Fruit fly (Drosophila melanogaster): Measurements from ENCODE around the gene CG42369.

The CG42369 gene

DNA sequence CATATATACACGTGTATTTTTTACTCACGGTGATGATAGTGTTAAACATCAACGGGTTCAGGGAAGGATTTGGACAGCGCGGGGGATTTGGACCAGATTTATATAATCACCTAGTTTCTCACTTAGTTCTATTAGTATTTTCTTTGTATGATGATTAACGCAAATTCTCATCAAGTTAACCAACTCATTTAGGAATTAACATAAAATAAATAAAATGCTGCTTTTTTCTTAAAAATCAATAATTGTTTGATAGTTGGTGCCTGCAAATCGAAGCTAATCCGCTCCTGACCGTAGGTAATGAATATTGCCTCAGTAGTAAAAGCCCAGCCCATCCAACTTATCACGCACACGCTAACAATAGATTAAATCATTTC, 45.3 kb downstream of the CG42369 start (continued):
- TF ChIP-seq CG12659 (GFP tag; optimal IDR thresholded peaks at IDR 0.05) (peak; percentile 87), CG8478 (optimal IDR thresholded peaks at IDR 0.05) (no peak), pfk (GFP tag; optimal IDR thresholded peaks at IDR 0.05) (no peak), Chrac-16 (GFP tag; optimal IDR thresholded peaks at IDR 0.05) (peak; percentile 77), CG11093 (GFP tag; IDR thresholded peaks at IDR 0.05) (peak; percentile 80; the same call in 2 of the 3 replicates), ttk (GFP tag; IDR thresholded peaks at IDR 0.05) (peak; percentile 79), bbx (GFP tag; IDR thresholded peaks at IDR 0.05; ENCODE audit: partially characterized antibody) (no peak), CG11398 (GFP tag; optimal IDR thresholded peaks at IDR 0.05) (no peak), CG1832 (GFP tag; optimal IDR thresholded peaks at IDR 0.05) (no peak), NC2α (GFP tag; optimal IDR thresholded peaks at IDR 0.05) (peak; percentile 27), CG4617 (GFP tag; optimal IDR thresholded peaks at IDR 0.05; ENCODE audit: borderline replicate concordance) (peak; percentile 38), D19A (tag; optimal IDR thresholded peaks at IDR 0.05) (peak; percentile 75), CG11696 (GFP tag; IDR thresholded peaks at IDR 0.05) (0 out of 2 replicates have a peak, but pooled peaks have one; percentile 44), kah (GFP tag; optimal IDR thresholded peaks at IDR 0.05) (peak; percentile 33), ERR (GFP tag; optimal IDR thresholded peaks at IDR 0.05) (peak; percentile 66), unpg (GFP tag; optimal IDR thresholded peaks at IDR 0.05) (peak; percentile 83), Fer2 (tag; optimal IDR thresholded peaks at IDR 0.05) (peak; percentile 83), Hmx (GFP tag; optimal IDR thresholded peaks at IDR 0.05) (peak; percentile 78), tna (GFP tag; IDR thresholded peaks at IDR 0.05; ENCODE audit: partially characterized antibody) (no peak), CG7556 (GFP tag; optimal IDR thresholded peaks at IDR 0.05) (peak; percentile 77), CG11560 (tag; IDR thresholded peaks at IDR 0.05) (peak; percentile 82), Bgb (GFP tag; IDR thresholded peaks at IDR 0.05; ENCODE audit: partially characterized antibody) (peak; percentile 57), CG18476 (GFP tag; optimal IDR thresholded peaks at IDR 0.05) (peak; percentile 57), tap (tag; optimal IDR thresholded peaks at IDR 0.05) (peak; percentile 78), psq (GFP tag; optimal IDR thresholded peaks at IDR 0.05) (no peak), gce (GFP tag; IDR thresholded peaks at IDR 0.05) (peak; percentile 66; the same call in 1 of the 3 replicates), Aef1 (GFP tag; IDR thresholded peaks at IDR 0.05) (peak; percentile 91), wor (GFP tag; IDR thresholded peaks at IDR 0.05) (peak; percentile 74), CG13894 (tag; optimal IDR thresholded peaks at IDR 0.05) (peak; percentile 88), MBD-R2 (GFP tag; IDR thresholded peaks at IDR 0.05) (peak; percentile 50; the same call in 1 of the 2 replicates), pum (GFP tag; optimal IDR thresholded peaks at IDR 0.05) (peak; percentile 83), amos (GFP tag; IDR thresholded peaks at IDR 0.05; ENCODE audit: partially characterized antibody) (peak; percentile 38; the same call in 1 of the 2 replicates), usp (GFP tag; optimal IDR thresholded peaks at IDR 0.05) (no peak), bcd (GFP tag; optimal IDR thresholded peaks at IDR 0.05) (peak; percentile 84), sisA (GFP tag; IDR thresholded peaks at IDR 0.05) (peak; percentile 91), ftz-f1 (GFP tag; optimal IDR thresholded peaks at IDR 0.05) (no peak), unc-4 (GFP tag; IDR thresholded peaks at IDR 0.05; ENCODE audit: partially characterized antibody) (no peak), ems (GFP tag; optimal IDR thresholded peaks at IDR 0.05) (peak; percentile 89), otp (GFP tag; IDR thresholded peaks at IDR 0.05) (peak; percentile 47; the same call in 1 of the 3 replicates), CG4328 (GFP tag; optimal IDR thresholded peaks at IDR 0.05) (peak; percentile 65), Mad (GFP tag; optimal IDR thresholded peaks at IDR 0.05) (peak; percentile 48), gcm2 (GFP tag; optimal IDR thresholded peaks at IDR 0.05) (no peak), oc (tag; optimal IDR thresholded peaks at IDR 0.05) (peak; percentile 30), hb (GFP tag; IDR thresholded peaks at IDR 0.05; ENCODE audit: partially characterized antibody) (no peak), scrt (GFP tag; optimal IDR thresholded peaks at IDR 0.05) (peak; percentile 77), Doc3 (GFP tag; IDR thresholded peaks at IDR 0.05; ENCODE audit: partially characterized antibody) (no peak), CG6765 (GFP tag; optimal IDR thresholded peaks at IDR 0.05) (peak; percentile 59), CG8290 (GFP tag; optimal IDR thresholded peaks at IDR 0.05) (peak; percentile 33), CG8290 (tag; optimal IDR thresholded peaks at IDR 0.05) (no peak), CG10147 (GFP tag; optimal IDR thresholded peaks at IDR 0.05) (peak; percentile 84), Side (GFP tag; optimal IDR thresholded peaks at IDR 0.05) (peak; percentile 54)

Data from whole organism, embryonic.